In the genomic region with DNA sequence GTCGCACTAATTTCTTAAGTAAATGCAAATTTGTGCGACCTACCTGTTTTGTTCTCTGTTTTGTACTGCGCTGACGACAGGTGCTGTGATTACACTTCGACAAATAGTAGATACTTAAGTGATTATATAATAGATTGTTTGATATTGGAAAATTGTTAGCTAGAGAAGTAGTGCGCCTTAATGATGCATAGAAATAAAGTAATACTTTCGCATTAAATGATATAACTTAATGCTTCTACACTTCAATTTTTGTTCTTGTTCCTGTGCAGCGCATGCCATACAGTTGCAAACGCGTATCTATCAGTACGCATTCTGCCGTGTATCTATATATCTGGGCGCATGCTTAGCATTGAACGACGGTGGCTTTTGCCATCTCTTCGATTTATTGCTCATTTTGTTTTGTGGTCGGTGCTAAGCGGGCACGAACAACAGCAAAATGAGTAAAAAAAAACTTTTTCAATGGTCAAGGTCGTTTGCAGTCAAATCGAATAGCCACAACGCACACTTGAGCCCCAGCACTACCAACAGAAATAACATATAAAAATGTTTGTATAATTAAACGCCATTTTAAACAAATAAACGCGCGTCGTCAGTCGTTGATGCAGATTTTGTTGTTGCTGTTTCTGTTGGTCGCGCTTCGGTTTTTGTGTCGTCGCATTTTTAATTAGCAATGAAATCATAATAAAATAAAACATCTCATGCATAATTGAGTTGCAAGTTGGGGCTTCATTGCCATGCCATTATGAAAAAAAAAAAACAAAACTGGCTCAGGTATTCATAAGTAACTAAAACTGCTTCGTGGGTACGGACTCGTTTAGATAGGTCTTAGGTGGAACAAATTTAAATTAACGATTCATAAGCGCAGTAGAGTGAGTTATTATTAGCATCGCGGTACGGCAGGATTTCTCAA, we compare ENCODE assay signal across 1 fruit fly cellular context.
TF ChIP-seq lines count a peak whose summit lies in the region.

No protein-coding gene starts in this region.

TF ChIP-seq in whole organism, embryonic, 481 proteins besides CTCF, POLR2A, EP300 and RAD21 (continued from another document and continues in another):
- TF ChIP-seq Hey (tag; optimal IDR thresholded peaks at IDR 0.05; lab: Kevin White, UChicago) (no peak), CG14014 (GFP tag; IDR thresholded peaks at IDR 0.05; lab: Robert Waterston, UW) (0 out of 2 replicates have a peak, but pooled peaks have one; percentile 18), fd102C (GFP tag; optimal IDR thresholded peaks at IDR 0.05; lab: Kevin White, UChicago) (no peak), CG8359 (GFP tag; optimal IDR thresholded peaks at IDR 0.05; lab: Kevin White, UChicago; ENCODE audit: borderline replicate concordance) (peak; percentile 7), gcm2 (GFP tag; optimal IDR thresholded peaks at IDR 0.05; lab: Kevin White, UChicago) (no peak), CG17186 (GFP tag; optimal IDR thresholded peaks at IDR 0.05; lab: Kevin White, UChicago) (no peak), Lim3 (GFP tag; IDR thresholded peaks at IDR 0.05; lab: Robert Waterston, UW) (no peak), CG16863 (GFP tag; optimal IDR thresholded peaks at IDR 0.05; lab: Kevin White, UChicago) (no peak), Nf-YA (GFP tag; IDR thresholded peaks at IDR 0.05; lab: Robert Waterston, UW) (no peak), Hr51 (GFP tag; optimal IDR thresholded peaks at IDR 0.05; lab: Kevin White, UChicago) (peak in 1 of 2 experiments; percentile 60), Dip3 (GFP tag; optimal IDR thresholded peaks at IDR 0.05; lab: Kevin White, UChicago) (no peak), CG10654 (GFP tag; optimal IDR thresholded peaks at IDR 0.05; lab: Kevin White, UChicago) (no peak), psq (GFP tag; optimal IDR thresholded peaks at IDR 0.05; lab: Kevin White, UChicago) (no peak), H15 (GFP tag; IDR thresholded peaks at IDR 0.05; lab: Robert Waterston, UW) (0 out of 3 replicates have a peak, but pooled peaks have one; percentile 6), CG14965 (GFP tag; optimal IDR thresholded peaks at IDR 0.05; lab: Kevin White, UChicago; ENCODE audit: borderline replicate concordance) (no peak), NFAT (GFP tag; IDR thresholded peaks at IDR 0.05; lab: Robert Waterston, UW) (no peak), Dref (GFP tag; IDR thresholded peaks at IDR 0.05; lab: Robert Waterston, UW) (no peak), otp (GFP tag; IDR thresholded peaks at IDR 0.05; lab: Robert Waterston, UW) (no peak), CG6175 (GFP tag; IDR thresholded peaks at IDR 0.05; lab: Robert Waterston, UW) (no peak; the same call in 2 of the 3 replicates), wek (GFP tag; optimal IDR thresholded peaks at IDR 0.05; lab: Kevin White, UChicago) (no peak), HmgD (GFP tag; optimal IDR thresholded peaks at IDR 0.05; lab: Kevin White, UChicago) (no peak), phol (tag; optimal IDR thresholded peaks at IDR 0.05; lab: Kevin White, UChicago) (peak; percentile 17), az2 (GFP tag; optimal IDR thresholded peaks at IDR 0.05; lab: Kevin White, UChicago) (no peak), Mrtf (GFP tag; IDR thresholded peaks at IDR 0.05; lab: Robert Waterston, UW) (0 out of 3 replicates have a peak, but pooled peaks have one; percentile 31), ranshi (GFP tag; IDR thresholded peaks at IDR 0.05; lab: Robert Waterston, UW) (no peak), CG9932 (GFP tag; IDR thresholded peaks at IDR 0.05; lab: Robert Waterston, UW) (peak; percentile 52), Sry-δ (GFP tag; optimal IDR thresholded peaks at IDR 0.05; lab: Kevin White, UChicago) (no peak), CG12219 (GFP tag; optimal IDR thresholded peaks at IDR 0.05; lab: Kevin White, UChicago) (peak; percentile 27), sens-2 (GFP tag; IDR thresholded peaks at IDR 0.05; lab: Robert Waterston, UW) (no peak), Meics (GFP tag; optimal IDR thresholded peaks at IDR 0.05; lab: Kevin White, UChicago) (peak; percentile 55), CG7745 (tag; optimal IDR thresholded peaks at IDR 0.05; lab: Kevin White, UChicago) (no peak), CG17912 (GFP tag; optimal IDR thresholded peaks at IDR 0.05; lab: Kevin White, UChicago) (no peak), CG6254 (GFP tag; optimal IDR thresholded peaks at IDR 0.05; lab: Kevin White, UChicago) (no peak), dpn (GFP tag; optimal IDR thresholded peaks at IDR 0.05; lab: Kevin White, UChicago) (peak in 1 of 2 experiments; percentile 23), bab2 (GFP tag; optimal IDR thresholded peaks at IDR 0.05; lab: Kevin White, UChicago) (no peak), wor (GFP tag; IDR thresholded peaks at IDR 0.05; lab: Robert Waterston, UW) (no peak), Hr3 (GFP tag; optimal IDR thresholded peaks at IDR 0.05; lab: Kevin White, UChicago) (no peak), cwo (GFP tag; optimal IDR thresholded peaks at IDR 0.05; lab: Kevin White, UChicago) (peak; percentile 38), trem (tag; optimal IDR thresholded peaks at IDR 0.05; lab: Kevin White, UChicago) (no peak), Trl (optimal IDR thresholded peaks at IDR 0.05; lab: Kevin White, UChicago) (no peak), Trl (GFP tag; optimal IDR thresholded peaks at IDR 0.05; lab: Kevin White, UChicago) (no peak), CG13123 (GFP tag; optimal IDR thresholded peaks at IDR 0.05; lab: Kevin White, UChicago) (no peak), Fer2 (tag; optimal IDR thresholded peaks at IDR 0.05; lab: Kevin White, UChicago) (no peak), Hmr (GFP tag; optimal IDR thresholded peaks at IDR 0.05; lab: Kevin White, UChicago) (peak; percentile 63), sc (optimal IDR thresholded peaks at IDR 0.05; lab: Kevin White, UChicago) (no peak), sc (GFP tag; optimal IDR thresholded peaks at IDR 0.05; lab: Kevin White, UChicago) (no peak), CG1603 (tag; optimal IDR thresholded peaks at IDR 0.05; lab: Kevin White, UChicago) (peak; percentile 24), CG34422 (GFP tag; IDR thresholded peaks at IDR 0.05; lab: Robert Waterston, UW) (no peak), CG12155 (GFP tag; optimal IDR thresholded peaks at IDR 0.05; lab: Kevin White, UChicago) (no peak), sim (GFP tag; IDR thresholded peaks at IDR 0.05; lab: Robert Waterston, UW) (no peak), ems (GFP tag; optimal IDR thresholded peaks at IDR 0.05; lab: Kevin White, UChicago) (no peak), zfh1 (GFP tag; IDR thresholded peaks at IDR 0.05; lab: Robert Waterston, UW) (no peak), CG7556 (GFP tag; optimal IDR thresholded peaks at IDR 0.05; lab: Kevin White, UChicago) (peak; percentile 36), amos (GFP tag; IDR thresholded peaks at IDR 0.05; lab: Robert Waterston, UW; ENCODE audit: partially characterized antibody) (no peak), sd (tag; optimal IDR thresholded peaks at IDR 0.05; lab: Kevin White, UChicago) (peak; percentile 55), Awh (GFP tag; IDR thresholded peaks at IDR 0.05; lab: Robert Waterston, UW) (0 out of 2 replicates have a peak, but pooled peaks have one; percentile 46), Med (GFP tag; lab: Kevin White, UChicago) (peak; percentile 87), ttk (GFP tag; IDR thresholded peaks at IDR 0.05; lab: Robert Waterston, UW) (no peak), tll (GFP tag; optimal IDR thresholded peaks at IDR 0.05; lab: Kevin White, UChicago) (no peak), CG1647 (GFP tag; optimal IDR thresholded peaks at IDR 0.05; lab: Kevin White, UChicago) (no peak), corto (GFP tag; optimal IDR thresholded peaks at IDR 0.05; lab: Kevin White, UChicago) (no peak), CG18619 (GFP tag; optimal IDR thresholded peaks at IDR 0.05; lab: Kevin White, UChicago) (peak; percentile 5), Ptx1 (GFP tag; IDR thresholded peaks at IDR 0.05; lab: Robert Waterston, UW) (peak; percentile 38; the same call in 1 of the 2 replicates), CG9609 (GFP tag; optimal IDR thresholded peaks at IDR 0.05; lab: Kevin White, UChicago) (no peak), nau (GFP tag; optimal IDR thresholded peaks at IDR 0.05; lab: Kevin White, UChicago) (no peak), trh (GFP tag; optimal IDR thresholded peaks at IDR 0.05; lab: Kevin White, UChicago) (no peak), CG17802 (tag; optimal IDR thresholded peaks at IDR 0.05; lab: Kevin White, UChicago) (no peak), HLH4C (GFP tag; IDR thresholded peaks at IDR 0.05; lab: Robert Waterston, UW; ENCODE audit: partially characterized antibody) (no peak), Side (GFP tag; optimal IDR thresholded peaks at IDR 0.05; lab: Kevin White, UChicago) (no peak), CG7963 (GFP tag; IDR thresholded peaks at IDR 0.05; lab: Robert Waterston, UW; ENCODE audit: partially characterized antibody) (no peak), CG5953 (GFP tag; IDR thresholded peaks at IDR 0.05; lab: Robert Waterston, UW) (no peak), ci (GFP tag; IDR thresholded peaks at IDR 0.05; lab: Robert Waterston, UW) (0 out of 3 replicates have a peak, but pooled peaks have one; percentile 19), lov (optimal IDR thresholded peaks at IDR 0.05; lab: Kevin White, UChicago) (no peak), lov (GFP tag; IDR thresholded peaks at IDR 0.05; lab: Robert Waterston, UW) (no peak), sr (GFP tag; IDR thresholded peaks at IDR 0.05; lab: Robert Waterston, UW) (no peak), sna (GFP tag; IDR thresholded peaks at IDR 0.05; lab: Robert Waterston, UW; ENCODE audit: partially characterized antibody) (no peak), Lpt (GFP tag; optimal IDR thresholded peaks at IDR 0.05; lab: Kevin White, UChicago) (no peak), ham (GFP tag; IDR thresholded peaks at IDR 0.05; lab: Robert Waterston, UW) (no peak), CG15601 (tag; optimal IDR thresholded peaks at IDR 0.05; lab: Kevin White, UChicago) (no peak), tin (GFP tag; optimal IDR thresholded peaks at IDR 0.05; lab: Kevin White, UChicago) (no peak), Bdp1 (GFP tag; optimal IDR thresholded peaks at IDR 0.05; lab: Kevin White, UChicago) (no peak), CG3281 (GFP tag; optimal IDR thresholded peaks at IDR 0.05; lab: Kevin White, UChicago) (peak; percentile 69), bcd (GFP tag; optimal IDR thresholded peaks at IDR 0.05; lab: Kevin White, UChicago) (peak; percentile 39), CG13624 (GFP tag; optimal IDR thresholded peaks at IDR 0.05; lab: Kevin White, UChicago) (no peak), CG4854 (GFP tag; optimal IDR thresholded peaks at IDR 0.05; lab: Kevin White, UChicago) (no peak), CG30431 (GFP tag; optimal IDR thresholded peaks at IDR 0.05; lab: Kevin White, UChicago) (no peak), Xrp1 (GFP tag; IDR thresholded peaks at IDR 0.05; lab: Robert Waterston, UW) (peak; percentile 52; the same call in 1 of the 2 replicates), jumu (GFP tag; optimal IDR thresholded peaks at IDR 0.05; lab: Kevin White, UChicago) (no peak), Hmx (GFP tag; optimal IDR thresholded peaks at IDR 0.05; lab: Kevin White, UChicago) (no peak), CG11504 (tag; optimal IDR thresholded peaks at IDR 0.05; lab: Kevin White, UChicago) (peak; percentile 55), kni (GFP tag; optimal IDR thresholded peaks at IDR 0.05; lab: Kevin White, UChicago) (no peak), Ets65A (GFP tag; lab: Kevin White, UChicago) (no peak), disco-r (GFP tag; optimal IDR thresholded peaks at IDR 0.05; lab: Kevin White, UChicago) (no peak), Taf1 (GFP tag; IDR thresholded peaks at IDR 0.05; lab: Robert Waterston, UW) (no peak), TFAM (GFP tag; optimal IDR thresholded peaks at IDR 0.05; lab: Kevin White, UChicago) (no peak), run (tag; optimal IDR thresholded peaks at IDR 0.05; lab: Kevin White, UChicago) (no peak), CG32772 (GFP tag; IDR thresholded peaks at IDR 0.05; lab: Robert Waterston, UW) (peak; percentile 37; the same call in 1 of the 2 replicates), yki (optimal IDR thresholded peaks at IDR 0.05; lab: Kevin White, UChicago) (no peak), tna (GFP tag; IDR thresholded peaks at IDR 0.05; lab: Robert Waterston, UW; ENCODE audit: partially characterized antibody) (no peak), sug (tag; optimal IDR thresholded peaks at IDR 0.05; lab: Kevin White, UChicago) (peak; percentile 33), Oaz (GFP tag; IDR thresholded peaks at IDR 0.05; lab: Robert Waterston, UW) (no peak), z (GFP tag; IDR thresholded peaks at IDR 0.05; lab: Robert Waterston, UW) (no peak), CG18262 (tag; optimal IDR thresholded peaks at IDR 0.05; lab: Kevin White, UChicago) (peak; percentile 15), CG10979 (tag; optimal IDR thresholded peaks at IDR 0.05; lab: Kevin White, UChicago) (peak; percentile 23), peb (GFP tag; IDR thresholded peaks at IDR 0.05; lab: Robert Waterston, UW) (no peak), CG15479 (GFP tag; optimal IDR thresholded peaks at IDR 0.05; lab: Kevin White, UChicago) (no peak), danr (GFP tag; IDR thresholded peaks at IDR 0.05; lab: Robert Waterston, UW) (no peak), CG12659 (GFP tag; optimal IDR thresholded peaks at IDR 0.05; lab: Kevin White, UChicago) (peak; percentile 36), Dad (GFP tag; optimal IDR thresholded peaks at IDR 0.05; lab: Kevin White, UChicago) (no peak), gfzf (GFP tag; optimal IDR thresholded peaks at IDR 0.05; lab: Kevin White, UChicago) (no peak), gsb-n (tag; optimal IDR thresholded peaks at IDR 0.05; lab: Kevin White, UChicago) (no peak), CG5180 (GFP tag; optimal IDR thresholded peaks at IDR 0.05; lab: Kevin White, UChicago) (no peak), bsh (GFP tag; optimal IDR thresholded peaks at IDR 0.05; lab: Kevin White, UChicago) (no peak), CG2202 (tag; optimal IDR thresholded peaks at IDR 0.05; lab: Kevin White, UChicago) (no peak), slbo (GFP tag; IDR thresholded peaks at IDR 0.05; lab: Robert Waterston, UW) (peak; percentile 48; the same call in 1 of the 2 replicates), sisA (GFP tag; IDR thresholded peaks at IDR 0.05; lab: Robert Waterston, UW) (no peak), Drgx (GFP tag; IDR thresholded peaks at IDR 0.05; lab: Robert Waterston, UW) (peak; percentile 53), croc (GFP tag; conservative IDR thresholded peaks at IDR 0.05; lab: Robert Waterston, UW) (no peak), CG8478 (optimal IDR thresholded peaks at IDR 0.05; lab: Kevin White, UChicago) (no peak), repo (GFP tag; optimal IDR thresholded peaks at IDR 0.05; lab: Kevin White, UChicago) (no peak), gcm (GFP tag; optimal IDR thresholded peaks at IDR 0.05; lab: Kevin White, UChicago) (no peak), dimm (GFP tag; IDR thresholded peaks at IDR 0.05; lab: Robert Waterston, UW) (no peak), MTF-1 (GFP tag; optimal IDR thresholded peaks at IDR 0.05; lab: Kevin White, UChicago; ENCODE audit: borderline replicate concordance) (no peak), CG33213 (GFP tag; optimal IDR thresholded peaks at IDR 0.05; lab: Kevin White, UChicago) (no peak), CG18011 (GFP tag; optimal IDR thresholded peaks at IDR 0.05; lab: Kevin White, UChicago) (no peak)
